Fruit fly (Drosophila melanogaster) whole organism, prepupa: ENCODE results near the gene CG34303.

ENCODE experiments used
- Blimp-1 ChIP-seq: fragments of 200-800 bp; sonication (Bioruptor generic); optimal IDR thresholded peaks from 3 replicates; lab custom pipeline; 2017; ENCODE audit warnings: missing biosample characterization, missing genetic modification characterization, mild to moderate bottlenecking, moderate library complexity, missing genetic modification reagents
- CG10631 ChIP-seq: fragments of 200-800 bp; sonication (Bioruptor generic); optimal IDR thresholded peaks from 2 replicates; lab custom pipeline; 2016; ENCODE audit warnings: missing biosample characterization, missing genetic modification characterization
- CG11294 ChIP-seq: fragments of 200-800 bp; sonication (Bioruptor generic); IDR thresholded peaks from 2 replicates; pipeline ENCODE4 v1.3.6; 2022; ENCODE audit warnings: missing biosample characterization, missing genetic modification characterization
- CG11902 ChIP-seq: fragments of 200-800 bp; sonication (Bioruptor generic); optimal IDR thresholded peaks from 3 replicates; lab custom pipeline; 2016; ENCODE audit warnings: missing biosample characterization, missing genetic modification characterization
- CG1621 ChIP-seq: fragments of 200-800 bp; sonication (Bioruptor generic); optimal IDR thresholded peaks from 3 replicates; lab custom pipeline; 2018; ENCODE audit warnings: missing biosample characterization, mild to moderate bottlenecking, missing genetic modification characterization
- CG3032 ChIP-seq: fragments of 200-800 bp; optimal IDR thresholded peaks from 2 replicates; lab custom pipeline; 2019; ENCODE audit warnings: missing biosample characterization, mild to moderate bottlenecking, missing genetic modification characterization, moderate library complexity
- CG34406 ChIP-seq: fragments of 200-800 bp; sonication (Bioruptor generic); optimal IDR thresholded peaks from 3 replicates; lab custom pipeline; 2016; ENCODE audit warnings: missing biosample characterization, missing genetic modification characterization
- CG3919 ChIP-seq: fragments of 200-800 bp; sonication (Bioruptor generic); optimal IDR thresholded peaks from 3 replicates; lab custom pipeline; 2016; ENCODE audit warnings: missing biosample characterization, missing genetic modification characterization
- CG4318 ChIP-seq: fragments of 200-800 bp; sonication (Bioruptor generic); optimal IDR thresholded peaks from 3 replicates; lab custom pipeline; 2017; ENCODE audit warnings: missing biosample characterization, mild to moderate bottlenecking, missing genetic modification characterization
- CG6792 ChIP-seq: fragments of 200-800 bp; sonication (Bioruptor generic); optimal IDR thresholded peaks from 3 replicates; lab custom pipeline; 2016; ENCODE audit warnings: missing biosample characterization, missing genetic modification characterization
- CG6808 ChIP-seq: fragments of 200-800 bp; sonication (Bioruptor generic); optimal IDR thresholded peaks from 3 replicates; lab custom pipeline; 2017; ENCODE audit warnings: missing biosample characterization, missing genetic modification characterization, mild to moderate bottlenecking, moderate library complexity, missing genetic modification reagents
- CG7368 ChIP-seq: fragments of 200-800 bp; sonication (Bioruptor generic); optimal IDR thresholded peaks from 3 replicates; lab custom pipeline; 2016; ENCODE audit warnings: missing biosample characterization, missing genetic modification characterization
- CG8632 ChIP-seq: fragments of 200-800 bp; sonication (Bioruptor generic); optimal IDR thresholded peaks from 3 replicates; lab custom pipeline; 2016; ENCODE audit warnings: missing biosample characterization, missing genetic modification characterization
- Eip75B ChIP-seq: fragments of 200-800 bp; sonication (Bioruptor generic); optimal IDR thresholded peaks from 3 replicates; lab custom pipeline; 2016; ENCODE audit warnings: missing biosample characterization, missing genetic modification characterization
- Eip78C ChIP-seq: fragments of 200-800 bp; sonication (Bioruptor generic); peaks from one replicate; lab custom pipeline; 2016; ENCODE audit warnings: missing biosample characterization, missing genetic modification characterization
- Ets96B ChIP-seq: fragments of 200-800 bp; optimal IDR thresholded peaks from 2 replicates; lab custom pipeline; 2019; ENCODE audit warnings: missing biosample characterization, mild to moderate bottlenecking, missing genetic modification characterization, moderate library complexity
- Gug ChIP-seq: fragments of 200-800 bp; sonication (Bioruptor generic); IDR thresholded peaks from 2 replicates; pipeline ENCODE4 v1.3.6; 2022; ENCODE audit warnings: missing biosample characterization, missing genetic modification characterization
- Hr38 ChIP-seq: sonication (Bioruptor generic); optimal IDR thresholded peaks from 2 replicates; lab custom pipeline; 2016; ENCODE audit warnings: missing biosample characterization, missing genetic modification characterization
- Lpt ChIP-seq: fragments of 200-800 bp; sonication (Bioruptor generic); optimal IDR thresholded peaks from 3 replicates; lab custom pipeline; 2016; ENCODE audit warnings: missing biosample characterization, missing genetic modification characterization
- Met ChIP-seq: fragments of 200-800 bp; sonication (Bioruptor generic); optimal IDR thresholded peaks from 3 replicates; lab custom pipeline; 2016; ENCODE audit warnings: missing biosample characterization, missing genetic modification characterization
- OdsH ChIP-seq: fragments of 200-800 bp; sonication (Bioruptor generic); optimal IDR thresholded peaks from 3 replicates; lab custom pipeline; 2016; ENCODE audit warnings: missing biosample characterization, missing genetic modification characterization
- Sox102F ChIP-seq: fragments of 200-800 bp; sonication (Bioruptor generic); optimal IDR thresholded peaks from 2 replicates; lab custom pipeline; 2016; ENCODE audit warnings: missing biosample characterization, mild to moderate bottlenecking, missing genetic modification characterization
- Sox15 ChIP-seq: fragments of 200-800 bp; sonication (Bioruptor generic); optimal IDR thresholded peaks from 3 replicates; lab custom pipeline; 2016; ENCODE audit warnings: missing biosample characterization, missing genetic modification characterization
- acj6 ChIP-seq: fragments of 200-800 bp; sonication (Bioruptor generic); optimal IDR thresholded peaks from 3 replicates; lab custom pipeline; 2016; ENCODE audit warnings: missing biosample characterization, missing genetic modification characterization
- dac ChIP-seq: fragments of 200-800 bp; sonication (Bioruptor generic); optimal IDR thresholded peaks from 2 replicates; lab custom pipeline; 2017; ENCODE audit warnings: missing biosample characterization, mild to moderate bottlenecking, missing genetic modification characterization
- eg ChIP-seq: fragments of 200-800 bp; sonication (Bioruptor generic); IDR thresholded peaks from 3 replicates; pipeline ENCODE4 v1.3.6; 2022; ENCODE audit warnings: missing biosample characterization, missing genetic modification characterization
- fd85E ChIP-seq: fragments of 200-800 bp; sonication (Bioruptor generic); optimal IDR thresholded peaks from 3 replicates; lab custom pipeline; 2016; ENCODE audit warnings: missing biosample characterization, missing genetic modification characterization
- lz ChIP-seq: fragments of 200-800 bp; sonication (Bioruptor generic); optimal IDR thresholded peaks from 3 replicates; lab custom pipeline; 2016; ENCODE audit warnings: missing biosample characterization, missing genetic modification characterization
- pdm3 ChIP-seq: fragments of 200-800 bp; sonication (Bioruptor generic); optimal IDR thresholded peaks from 3 replicates; lab custom pipeline; 2016; ENCODE audit warnings: missing biosample characterization, missing genetic modification characterization
- salr ChIP-seq, 2 experiments: fragments of 200-800 bp; sonication (Bioruptor generic); optimal IDR thresholded peaks; 3 replicates each; lab custom pipeline; 2016 to 2018; ENCODE audit warnings: missing biosample characterization in 2 of 2, missing genetic modification characterization in 2 of 2, mild to moderate bottlenecking in 1 of 2
- spab ChIP-seq: fragments of 200-800 bp; sonication (Bioruptor generic); optimal IDR thresholded peaks from 2 replicates; lab custom pipeline; 2017; ENCODE audit warnings: missing biosample characterization, mild to moderate bottlenecking, missing genetic modification characterization, missing genetic modification reagents
- ss ChIP-seq, 2 experiments: fragments of 200-800 bp; sonication (Bioruptor generic); optimal IDR thresholded peaks; 2 replicates in 1 of 2; 3 replicates in 1 of 2; lab custom pipeline; 2017 to 2018; ENCODE audit warnings: mild to moderate bottlenecking in 2 of 2, missing biosample characterization in 2 of 2, missing genetic modification characterization in 2 of 2, moderate library complexity in 1 of 2
- svp ChIP-seq: fragments of 200-800 bp; sonication (Bioruptor generic); peaks from one replicate; lab custom pipeline; 2016; ENCODE audit warnings: missing biosample characterization, missing genetic modification characterization
- topi ChIP-seq: fragments of 200-800 bp; sonication (Bioruptor generic); optimal IDR thresholded peaks from 3 replicates; lab custom pipeline; 2016; ENCODE audit warnings: missing biosample characterization, missing genetic modification characterization
- vri ChIP-seq: fragments of 200-800 bp; sonication (Bioruptor generic); optimal IDR thresholded peaks from 3 replicates; lab custom pipeline; 2016; ENCODE audit warnings: missing biosample characterization, mild to moderate bottlenecking, missing genetic modification characterization

The CG34303 gene

dm6 chr3R:10125477-10125876 lies 26.2 kb downstream of the CG34303 start, which contains the start of gene knk (continued):
- TF ChIP-seq CG34406 (GFP tag; lab: Kevin White, UChicago) (no peak), topi (no peak), acj6 (GFP tag; lab: Kevin White, UChicago) (no peak), Lpt (peak; percentile 56)
- TF ChIP-seq, all 60 proteins: peak for 11

- TF ChIP-seq svp (GFP tag; lab: Kevin White, UChicago) (no peak), pdm3 (no peak), Eip75B (GFP tag; lab: Kevin White, UChicago) (no peak), CG3032 (tag; lab: Kevin White, UChicago) (no peak), CG6808 (no peak), eg (GFP tag; lab: Robert Waterston, UW) (no peak), Hr38 (GFP tag; lab: Kevin White, UChicago) (no peak), Blimp-1 (GFP tag; lab: Kevin White, UChicago) (no peak), Sox102F (GFP tag; lab: Kevin White, UChicago) (no peak), Eip78C (GFP tag; lab: Kevin White, UChicago) (no peak), CG6792 (GFP tag; lab: Kevin White, UChicago) (no peak), OdsH (GFP tag; lab: Kevin White, UChicago) (no peak), Met (GFP tag; lab: Kevin White, UChicago) (no peak), CG8632 (no peak), CG7368 (GFP tag; lab: Kevin White, UChicago) (no peak), CG10631 (GFP tag; lab: Kevin White, UChicago) (no peak), dac (GFP tag; lab: Kevin White, UChicago) (no peak)
- TF ChIP-seq, all 60 proteins: peak for 0
Measured at dm6 chr3R:10124764-10125163, 26.9 kb downstream of the CG34303 start.

- TF ChIP-seq Sox15 (GFP tag; lab: Kevin White, UChicago) (no peak), vri (GFP tag; lab: Kevin White, UChicago) (no peak), spab (GFP tag; lab: Kevin White, UChicago) (no peak), lz (no peak), Ets96B (tag; lab: Kevin White, UChicago) (no peak), Gug (GFP tag; lab: Robert Waterston, UW) (no peak), CG4318 (GFP tag; lab: Kevin White, UChicago) (no peak), CG34406 (GFP tag; lab: Kevin White, UChicago) (no peak), fd85E (GFP tag; lab: Kevin White, UChicago) (no peak), eg (GFP tag; lab: Robert Waterston, UW) (no peak), ss (GFP tag; optimal IDR thresholded peaks at IDR 0.05; lab: Kevin White, UChicago) (no peak), CG1621 (no peak), CG11294 (no peak), Met (GFP tag; lab: Kevin White, UChicago) (no peak)
Measured at dm6 chr3R:10121266-10121904, 30.3 kb downstream of the CG34303 start, which contains the start of the genes gammaSnap2 and ATPsynepsilonL. Gene gammaSnap2, minus strand, starts transcription at chr3R:10121400. Gene ATPsynepsilonL, plus strand, starts transcription at chr3R:10121773.

- TF ChIP-seq dac (GFP tag; lab: Kevin White, UChicago) (no peak), CG11902 (no peak), Ets96B (tag; lab: Kevin White, UChicago) (no peak), CG4318 (GFP tag; lab: Kevin White, UChicago) (no peak), CG10631 (GFP tag; lab: Kevin White, UChicago) (no peak), vri (GFP tag; lab: Kevin White, UChicago) (peak; percentile 30), CG3919 (GFP tag; lab: Kevin White, UChicago) (no peak), CG7368 (GFP tag; lab: Kevin White, UChicago) (no peak), CG8632 (no peak), salr (GFP tag; optimal IDR thresholded peaks at IDR 0.05; lab: Kevin White, UChicago) (no peak), Eip78C (GFP tag; lab: Kevin White, UChicago) (peak; percentile 45), svp (GFP tag; lab: Kevin White, UChicago) (no peak)
- TF ChIP-seq, all 60 proteins: peak for 2
Measured at dm6 chr3R:10119592-10119991, 32.1 kb downstream of the CG34303 start.
